Worm (Caenorhabditis elegans) whole organism, L1 larva: Measurements from ENCODE around the gene pals-17.

Experiments used
- C34B4.2 ChIP-seq: sonication (generic microtip); optimal IDR thresholded peaks from 2 replicates; lab custom pipeline; 2017; ENCODE audit warnings: mild to moderate bottlenecking, missing genetic modification characterization, missing compliant biosample characterization
- ama-1 ChIP-seq: fragments of 150-350 bp; optimal IDR thresholded peaks from 2 replicates; lab custom pipeline; 2014
- dsc-1 ChIP-seq: sonication (generic microtip); optimal IDR thresholded peaks from 2 replicates; lab custom pipeline; 2016; ENCODE audit warnings: mild to moderate bottlenecking, missing genetic modification characterization, missing compliant biosample characterization
- fos-1 ChIP-seq: fragments of 150-350 bp; optimal IDR thresholded peaks from 2 replicates; lab custom pipeline; 2014; ENCODE audit warnings: missing biosample characterization, missing genetic modification characterization
- irx-1 ChIP-seq: sonication (generic microtip); optimal IDR thresholded peaks from 2 replicates; lab custom pipeline; 2016; ENCODE audit warnings: missing genetic modification characterization, missing compliant biosample characterization
- lsy-2 ChIP-seq, 2 experiments: fragments of 150-350 bp; optimal IDR thresholded peaks; 2 replicates each; lab custom pipeline; 2014; ENCODE audit warnings: missing biosample characterization in 2 of 2, missing genetic modification characterization in 2 of 2
- snpc-4 ChIP-seq: fragments of 150-350 bp; optimal IDR thresholded peaks from 2 replicates; lab custom pipeline; 2014; ENCODE audit warnings: missing biosample characterization, missing genetic modification characterization

DNA sequence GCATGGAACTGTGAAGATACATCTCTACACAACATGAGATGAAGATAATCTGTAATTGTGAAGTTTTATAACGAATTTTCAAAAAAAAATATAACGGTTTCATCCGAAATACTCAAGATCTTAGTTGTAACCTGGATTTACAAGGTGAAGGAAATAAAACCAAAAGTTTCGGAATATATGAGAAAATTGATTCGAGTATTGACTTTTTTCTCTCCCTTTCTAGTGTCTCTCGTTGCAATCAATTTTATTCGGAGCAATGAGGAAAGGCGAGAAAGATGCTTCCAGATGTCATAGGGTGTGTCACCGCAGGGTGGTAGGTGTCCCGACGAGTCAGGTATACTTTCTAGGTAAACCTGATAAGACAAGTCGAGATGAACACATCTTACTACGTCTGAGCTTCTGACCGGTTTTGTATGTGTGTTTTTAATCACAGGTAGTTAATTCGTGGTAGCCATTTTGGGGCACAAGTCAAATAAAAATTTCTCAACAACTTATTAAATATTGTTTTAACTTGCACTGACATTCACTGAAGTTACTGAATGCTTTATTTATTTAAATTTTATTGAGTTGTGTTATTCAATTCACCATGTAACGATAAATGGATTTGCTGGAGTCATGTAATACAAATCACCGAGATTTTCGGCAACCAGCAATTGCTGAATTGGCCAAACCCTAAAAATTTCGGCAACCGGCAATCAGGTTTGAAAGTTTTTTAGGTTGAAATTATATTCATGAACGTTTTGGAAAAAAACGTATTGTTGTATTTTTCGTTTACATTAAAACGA lies 3.2 kb downstream of the pals-17 start, which contains the start of gene pals-20:
- TF ChIP-seq snpc-4 (tag; lab: Kevin White, UChicago) (no peak), ama-1 (lab: Kevin White, UChicago) (no peak), lsy-2 (tag; optimal IDR thresholded peaks at IDR 0.05; lab: Kevin White, UChicago) (no peak), dsc-1 (tag; lab: Kevin White, UChicago) (no peak), fos-1 (tag; lab: Kevin White, UChicago) (no peak), irx-1 (tag; lab: Kevin White, UChicago) (no peak), C34B4.2 (no peak)
